Fruit fly (Drosophila melanogaster) whole organism: ENCODE data around the gene CG32280.
A peak's percentile ranks its signal among the peaks of the same experiment; 100 is the strongest.

Experiments
- CG8478 ChIP-seq: fragments of >200 bp; optimal IDR thresholded peaks from 2 replicates; lab custom pipeline; 2018; ENCODE audit warnings: inconsistent platforms
- Dll ChIP-seq: fragments of >200 bp; optimal IDR thresholded peaks from 2 replicates; lab custom pipeline; 2017
- EcR ChIP-seq, 2 experiments: fragments of >200 bp; optimal IDR thresholded peaks; 2 replicates each; lab custom pipeline; 2017; ENCODE audit warnings: missing biosample characterization in 2 of 2, missing genetic modification characterization in 2 of 2, missing genetic modification reagents in 2 of 2
- pan ChIP-seq: fragments of >200 bp; optimal IDR thresholded peaks from 2 replicates; lab custom pipeline; 2017
- psq ChIP-seq: fragments of >200 bp; optimal IDR thresholded peaks from 2 replicates; lab custom pipeline; 2017
- usp ChIP-seq: fragments of >200 bp; optimal IDR thresholded peaks from 2 replicates; lab custom pipeline; 2017; ENCODE audit warnings: missing biosample characterization, missing genetic modification characterization, mixed read lengths

The CG32280 gene

DNA sequence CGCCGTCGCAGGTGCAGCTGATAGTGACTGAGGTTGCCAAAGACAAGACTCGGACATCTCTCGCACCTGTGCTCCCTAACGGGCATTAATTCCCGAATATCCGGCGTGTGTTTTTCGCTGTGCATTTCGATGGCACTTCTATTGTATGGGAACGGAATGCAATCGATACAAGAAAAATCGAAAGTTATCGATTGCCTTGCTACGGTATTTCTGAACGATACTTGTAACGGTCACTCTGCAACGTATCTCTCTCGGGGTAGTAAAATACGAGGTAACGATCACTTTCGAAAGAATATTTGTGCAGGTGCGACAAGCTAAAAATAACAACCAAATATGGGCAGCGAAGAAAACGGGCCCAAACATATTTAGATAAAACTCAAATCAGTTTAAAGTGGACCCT lies at the start of gene CG32280:
CG32280 (plus strand) TSS at position 231 of the 400 bp plus-strand sequence.
- TF ChIP-seq CG8478 (no peak), usp (GFP tag; lab: Kevin White, UChicago) (no peak), pan (lab: Kevin White, UChicago) (no peak), Dll (lab: Kevin White, UChicago) (no peak), EcR (GFP tag; optimal IDR thresholded peaks at IDR 0.05; lab: Kevin White, UChicago) (no peak)

DNA sequence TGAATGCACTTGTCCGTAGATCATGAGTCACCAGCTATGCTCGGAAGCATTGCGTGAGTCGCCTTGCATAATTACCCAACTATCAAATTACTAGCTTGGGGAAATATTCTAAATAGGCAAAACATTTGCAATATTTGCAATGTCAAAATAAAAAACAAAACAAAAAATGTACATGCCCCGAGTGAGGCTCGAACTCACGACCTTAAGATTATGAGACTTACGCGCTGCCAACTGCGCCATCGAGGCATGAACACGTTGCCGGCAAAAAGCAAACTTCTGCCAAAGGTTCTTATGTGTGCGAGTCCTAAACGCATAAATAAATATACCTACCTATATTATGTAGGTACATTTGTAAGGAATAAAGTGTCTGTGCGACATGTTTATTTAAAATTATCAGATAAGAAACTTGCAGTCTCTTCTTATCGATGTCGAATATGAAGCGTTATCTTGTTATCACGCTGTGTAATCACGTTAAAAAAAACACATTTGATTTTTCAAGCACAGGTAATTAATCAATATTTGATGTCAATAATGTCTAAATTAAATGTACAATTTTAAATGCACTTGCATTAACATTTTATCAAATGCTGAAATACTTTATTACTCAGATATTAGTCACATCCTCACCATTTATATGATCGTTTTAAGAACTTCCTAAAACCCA lies 43.1 kb upstream of the CG32280 start:
- TF ChIP-seq pan (lab: Kevin White, UChicago) = no peak
- TF ChIP-seq EcR (GFP tag; optimal IDR thresholded peaks at IDR 0.05; lab: Kevin White, UChicago) = peak in 1 of 2 experiments; percentile 24

DNA sequence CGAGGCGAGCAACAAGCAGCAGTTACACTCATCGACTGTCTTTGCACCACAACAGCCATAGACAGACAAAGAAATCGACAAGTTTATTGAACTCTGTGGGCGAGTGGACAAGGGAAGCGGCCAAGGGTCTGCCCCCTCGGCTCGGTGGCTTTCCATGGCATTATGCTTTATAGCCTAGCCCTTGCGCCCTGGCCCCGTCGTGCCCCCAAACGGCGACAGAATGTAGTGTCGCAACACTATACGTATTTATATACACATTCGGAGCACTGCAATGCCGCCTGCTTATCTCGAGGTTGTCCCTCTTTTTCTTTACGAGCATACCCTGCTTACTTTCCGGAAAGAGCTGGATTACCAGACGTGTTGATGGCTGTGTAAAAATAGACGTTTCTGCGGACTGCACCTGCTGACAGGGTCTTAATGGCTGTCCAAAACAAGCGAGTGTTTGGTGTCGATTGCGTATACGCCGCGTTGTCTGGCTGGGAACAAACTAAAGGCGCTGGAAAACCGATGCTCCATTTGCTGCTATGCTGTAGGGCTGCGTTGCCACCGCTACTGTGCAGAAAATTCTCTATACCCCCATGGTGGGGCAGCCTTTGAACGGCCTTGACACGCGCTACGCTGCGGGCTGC lies 42.2 kb upstream of the CG32280 start:
- TF ChIP-seq EcR (GFP tag; optimal IDR thresholded peaks at IDR 0.05; lab: Kevin White, UChicago) = peak; percentile 11 to 93
- no peak for TF ChIP-seq psq (lab: Kevin White, UChicago)
- TF ChIP-seq usp (GFP tag; lab: Kevin White, UChicago) = no peak

DNA sequence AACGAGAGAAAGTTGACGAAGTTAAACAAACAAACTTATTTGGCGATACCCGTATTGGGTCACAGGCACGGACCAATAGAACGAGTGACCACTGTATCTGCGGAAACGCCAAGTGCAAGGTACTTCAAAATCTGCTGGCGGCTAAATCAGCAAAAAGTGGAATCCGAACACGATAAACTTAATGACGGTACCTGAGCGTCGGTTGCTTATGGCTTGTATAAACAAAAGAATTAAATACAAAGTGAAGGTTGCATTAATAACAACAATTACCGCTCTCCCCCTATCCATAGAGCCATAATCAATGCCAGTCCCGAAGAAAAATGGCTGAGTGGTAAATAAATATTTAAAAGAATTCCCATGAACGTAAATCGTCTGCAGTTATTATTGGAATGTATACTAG lies 40.5 kb upstream of the CG32280 start:
- TF ChIP-seq CG8478 (no peak), pan (lab: Kevin White, UChicago) (no peak), usp (GFP tag; lab: Kevin White, UChicago) (no peak), psq (lab: Kevin White, UChicago) (no peak), EcR (GFP tag; optimal IDR thresholded peaks at IDR 0.05; lab: Kevin White, UChicago) (no peak), Dll (lab: Kevin White, UChicago) (no peak)

DNA sequence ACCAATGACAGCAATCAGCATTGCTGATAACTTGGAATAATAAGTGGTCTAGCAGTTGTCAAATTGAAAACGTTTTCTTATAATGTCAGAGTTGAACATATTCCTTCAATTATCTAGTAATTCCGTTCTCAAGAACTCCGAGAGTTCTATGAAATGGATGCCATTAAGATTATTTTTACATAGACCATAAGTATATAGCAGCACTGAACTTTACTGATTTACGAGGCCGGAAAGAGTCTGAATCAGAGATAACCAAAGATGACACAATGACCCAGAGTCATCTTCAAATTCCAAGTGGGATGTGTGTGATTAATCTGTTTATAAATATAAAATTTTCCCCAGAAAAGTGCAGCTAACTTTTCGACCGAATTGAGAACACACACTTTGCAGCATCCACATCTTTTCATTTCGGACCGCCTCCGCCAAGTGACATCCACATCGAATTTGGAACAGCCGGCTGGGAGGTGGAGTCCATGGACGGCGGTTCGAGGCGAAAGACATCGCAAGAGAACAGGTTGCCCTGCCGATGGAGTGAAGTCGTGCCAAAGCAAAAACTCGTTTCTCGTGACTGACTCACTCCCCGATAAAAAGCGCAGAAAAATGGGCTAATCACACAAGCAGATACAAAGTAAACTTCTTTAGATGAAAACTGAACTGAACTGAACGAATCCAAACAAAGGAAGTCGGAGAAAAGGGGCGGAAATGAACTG lies 39.9 kb upstream of the CG32280 start:
- TF ChIP-seq Dll (lab: Kevin White, UChicago) (no peak), CG8478 (no peak), EcR (GFP tag; optimal IDR thresholded peaks at IDR 0.05; lab: Kevin White, UChicago) (no peak), psq (lab: Kevin White, UChicago) (no peak), usp (GFP tag; lab: Kevin White, UChicago) (no peak), pan (lab: Kevin White, UChicago) (no peak)

DNA sequence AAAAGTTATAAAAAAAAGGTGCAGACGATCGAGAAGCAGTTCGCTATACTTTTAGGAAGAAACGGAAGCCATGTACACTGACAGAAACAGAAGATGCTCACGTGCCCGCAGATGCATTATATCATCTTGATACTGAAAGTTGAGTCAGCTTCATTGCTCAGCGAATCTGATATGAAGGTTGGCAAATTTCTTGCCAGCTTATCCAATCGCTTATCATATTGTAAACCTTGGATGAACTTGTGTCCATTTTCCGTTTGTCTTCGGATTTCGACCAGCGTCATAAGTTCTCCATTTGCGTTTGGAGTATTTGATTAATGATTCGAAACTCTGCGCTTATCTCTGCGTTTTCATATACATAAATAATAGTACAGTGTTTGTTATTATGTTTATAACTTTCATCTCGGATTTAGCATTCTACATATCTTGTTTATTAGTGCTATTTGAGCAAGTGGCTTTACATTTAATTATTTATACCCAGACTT lies 39.3 kb upstream of the CG32280 start:
- TF ChIP-seq usp (GFP tag; lab: Kevin White, UChicago) = no peak
- TF ChIP-seq EcR (GFP tag; optimal IDR thresholded peaks at IDR 0.05; lab: Kevin White, UChicago) = peak in 1 of 2 experiments; percentile 38

DNA sequence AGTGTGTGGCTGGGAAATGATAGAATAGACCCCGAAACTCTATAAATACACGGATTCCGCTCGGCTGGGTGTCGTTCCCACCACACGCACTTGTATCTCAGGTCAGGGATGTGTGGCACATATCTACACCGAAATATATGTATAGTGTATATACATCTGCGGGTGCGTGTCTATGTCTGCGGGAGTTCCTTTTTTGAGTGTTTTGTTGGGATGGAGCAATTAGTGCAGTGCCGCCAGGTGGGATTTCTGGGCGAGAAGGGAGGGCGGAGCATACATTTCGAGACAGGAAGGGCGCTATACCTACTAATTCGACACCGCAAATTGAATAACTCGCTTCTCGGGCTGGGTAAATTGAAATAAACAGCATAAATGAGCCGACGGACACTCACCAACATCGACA lies 38.5 kb upstream of the CG32280 start:
- no peak for TF ChIP-seq Dll (lab: Kevin White, UChicago)
- TF ChIP-seq psq (lab: Kevin White, UChicago) = no peak
- no peak for TF ChIP-seq pan (lab: Kevin White, UChicago)
- TF ChIP-seq CG8478 = no peak
- no peak for TF ChIP-seq usp (GFP tag; lab: Kevin White, UChicago)
- TF ChIP-seq EcR (GFP tag; optimal IDR thresholded peaks at IDR 0.05; lab: Kevin White, UChicago) = no peak

DNA sequence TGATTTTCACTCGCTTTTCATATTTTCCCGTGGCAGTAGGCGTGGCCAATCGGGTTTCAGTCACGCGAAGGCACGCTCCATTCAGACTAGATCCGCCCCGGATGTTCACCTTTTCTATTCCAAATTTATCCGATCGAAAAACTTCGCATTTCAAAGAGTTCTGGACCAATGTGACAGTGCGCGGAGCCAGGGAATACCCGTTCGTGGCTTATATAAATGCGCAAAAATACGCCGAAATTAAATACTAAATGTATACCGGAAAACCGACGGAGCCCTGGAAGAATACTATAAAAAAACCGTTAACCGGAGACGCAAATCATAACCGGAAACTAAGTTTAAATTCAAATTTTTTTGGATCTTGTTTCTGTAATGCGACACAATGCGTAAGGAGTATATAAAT lies 37.4 kb upstream of the CG32280 start, which contains the start of gene promL:
promL (minus strand) TSS at position 181 of the 400 bp plus-strand sequence.
- TF ChIP-seq EcR (GFP tag; optimal IDR thresholded peaks at IDR 0.05; lab: Kevin White, UChicago) = no peak
- TF ChIP-seq usp (GFP tag; lab: Kevin White, UChicago) = no peak
- TF ChIP-seq Dll (lab: Kevin White, UChicago) = no peak
- TF ChIP-seq pan (lab: Kevin White, UChicago) = no peak
- TF ChIP-seq CG8478 = no peak
- no peak for TF ChIP-seq psq (lab: Kevin White, UChicago)

DNA sequence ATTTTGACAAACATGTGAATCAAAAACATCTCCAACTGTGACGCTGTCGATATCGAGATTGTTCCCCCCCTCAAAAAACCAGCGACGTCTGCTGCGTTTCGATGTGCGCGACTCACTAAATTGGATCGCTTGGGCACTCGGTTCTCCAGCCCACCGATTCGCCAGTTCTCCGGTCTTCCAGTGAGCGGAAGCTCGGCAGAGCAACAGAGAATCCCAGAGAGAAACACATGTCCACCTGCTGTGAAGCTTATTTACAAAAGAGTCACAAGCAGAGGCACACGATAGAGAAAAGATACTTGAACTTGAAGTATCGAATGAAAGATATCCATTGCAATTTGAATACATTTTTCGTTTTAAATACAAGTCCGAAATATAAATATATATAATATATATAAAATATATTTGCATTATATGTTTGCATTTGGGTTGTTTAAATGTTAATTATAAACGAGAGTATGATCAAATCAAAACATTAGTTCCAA lies 30.9 kb upstream of the CG32280 start:
- no peak for TF ChIP-seq pan (lab: Kevin White, UChicago)
- TF ChIP-seq usp (GFP tag; lab: Kevin White, UChicago) = no peak
- no peak for TF ChIP-seq Dll (lab: Kevin White, UChicago)
- TF ChIP-seq psq (lab: Kevin White, UChicago) = no peak
- no peak for TF ChIP-seq CG8478
- TF ChIP-seq EcR (GFP tag; optimal IDR thresholded peaks at IDR 0.05; lab: Kevin White, UChicago) = no peak

DNA sequence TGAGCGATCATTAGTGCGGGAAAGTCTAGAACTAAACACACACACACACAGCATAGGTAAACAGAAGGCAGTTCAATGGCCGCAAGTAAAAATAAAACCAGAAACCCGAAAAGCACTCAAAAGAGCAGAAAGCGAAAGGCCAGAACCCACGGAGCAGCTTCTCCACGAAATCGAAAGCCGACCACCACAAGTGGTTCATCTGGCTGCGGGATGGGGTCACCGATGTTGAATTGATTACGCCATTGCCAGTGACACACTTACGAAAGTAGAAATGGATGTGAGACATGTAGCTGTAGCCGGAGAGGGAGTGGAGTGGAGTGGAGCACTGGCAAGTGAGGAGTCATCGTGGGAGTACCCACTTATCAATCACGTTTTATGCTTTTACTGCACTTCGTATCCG lies 23.6 kb upstream of the CG32280 start:
- no peak for TF ChIP-seq EcR (GFP tag; optimal IDR thresholded peaks at IDR 0.05; lab: Kevin White, UChicago)
- TF ChIP-seq CG8478 = no peak
- no peak for TF ChIP-seq Dll (lab: Kevin White, UChicago)
- TF ChIP-seq psq (lab: Kevin White, UChicago) = no peak
- TF ChIP-seq usp (GFP tag; lab: Kevin White, UChicago) = no peak
- no peak for TF ChIP-seq pan (lab: Kevin White, UChicago)

DNA sequence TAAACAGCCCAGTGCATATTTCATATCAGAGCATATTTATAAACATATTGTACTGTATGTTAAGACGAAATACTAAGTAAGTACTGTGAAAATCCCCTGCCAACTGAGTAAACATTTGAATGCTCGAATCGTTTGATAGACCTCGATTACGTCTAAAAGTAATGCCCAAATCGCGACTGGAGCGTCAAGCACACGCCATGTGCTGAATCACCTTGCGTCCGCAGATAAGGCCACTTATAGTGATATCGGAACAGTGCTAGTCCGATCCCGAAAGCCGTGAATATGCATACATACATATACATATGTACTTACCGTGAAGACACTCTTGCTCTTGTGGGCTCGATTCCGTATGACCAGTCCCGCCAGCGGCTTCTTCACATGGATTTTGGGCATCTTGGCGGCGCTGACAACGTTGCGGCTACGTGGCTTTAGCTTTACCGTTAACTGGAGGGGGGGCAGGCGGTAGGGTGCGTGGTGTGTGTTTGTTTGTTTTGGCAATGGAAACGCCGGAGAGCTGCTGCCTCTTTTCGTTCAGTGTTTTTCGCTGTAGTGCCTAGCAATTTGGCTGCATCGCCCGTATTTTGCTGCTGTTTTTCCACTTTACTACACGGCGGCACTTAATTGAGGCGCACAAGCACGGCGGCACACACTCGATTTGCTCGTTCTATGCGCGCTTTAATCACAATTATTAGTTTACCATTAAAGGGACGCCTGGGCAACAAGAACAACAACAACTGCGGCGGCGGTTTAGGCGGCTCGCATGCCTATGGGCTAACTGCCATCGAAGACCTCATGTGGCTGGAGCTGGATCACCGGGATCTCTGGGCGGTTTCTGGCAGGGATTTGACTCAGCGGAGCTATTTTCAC lies 22.2 kb upstream of the CG32280 start:
- TF ChIP-seq psq (lab: Kevin White, UChicago) (no peak), pan (lab: Kevin White, UChicago) (no peak), usp (GFP tag; lab: Kevin White, UChicago) (no peak)
